Worm (Caenorhabditis elegans) whole organism, early embryonic: ENCODE data around the gene Y51B9A.9.

Experiments
- B0310.2 ChIP-seq: sonication (generic microtip); optimal IDR thresholded peaks from 2 replicates; lab custom pipeline; 2016; ENCODE audit warnings: mild to moderate bottlenecking, missing genetic modification characterization, missing compliant biosample characterization
- aly-1 ChIP-seq: sonication (generic microtip); optimal IDR thresholded peaks from 2 replicates; lab custom pipeline; 2016; ENCODE audit warnings: missing genetic modification characterization, missing compliant biosample characterization
- ama-1 ChIP-seq: fragments of 150-350 bp; optimal IDR thresholded peaks from 2 replicates; lab custom pipeline; 2014
- ceh-13 ChIP-seq: fragments of 200-800 bp; sonication (Bioruptor generic); optimal IDR thresholded peaks from 2 replicates; lab custom pipeline; 2018; ENCODE audit warnings: mild to moderate bottlenecking, missing genetic modification characterization, missing compliant biosample characterization
- ets-7 ChIP-seq: sonication (generic microtip); optimal IDR thresholded peaks from 2 replicates; lab custom pipeline; 2016; ENCODE audit warnings: missing genotype, missing genetic modification characterization, missing compliant biosample characterization
- hmg-4 ChIP-seq: fragments of 200-800 bp; sonication (Bioruptor generic); optimal IDR thresholded peaks from 2 replicates; lab custom pipeline; 2018; ENCODE audit warnings: mild to moderate bottlenecking, missing genetic modification characterization, missing compliant biosample characterization
- hnd-1 ChIP-seq: sonication (generic microtip); optimal IDR thresholded peaks from 2 replicates; lab custom pipeline; 2016; ENCODE audit warnings: missing genetic modification characterization, missing compliant biosample characterization
- scrt-1 ChIP-seq: fragments of 200-800 bp; sonication (Bioruptor generic); IDR thresholded peaks from 2 replicates; pipeline ENCODE4 v1.3.6; 2022; ENCODE audit warnings: missing genetic modification characterization, missing compliant biosample characterization
- tbx-11 ChIP-seq: fragments of 200-800 bp; sonication (Bioruptor generic); IDR thresholded peaks from 2 replicates; pipeline ENCODE4 v1.3.6; 2022; ENCODE audit warnings: missing genetic modification characterization, missing compliant biosample characterization
- tbx-37 ChIP-seq: fragments of 200-800 bp; sonication (Bioruptor generic); conservative IDR thresholded peaks from 2 replicates; pipeline ENCODE4 v1.3.6; 2022; ENCODE audit warnings: missing genetic modification reagents, missing genetic modification characterization, missing compliant biosample characterization

ce11 chrII:9372393-9372792 lies 25.0 kb downstream of the Y51B9A.9 start, which contains the start of gene C06C3.3:
- TF ChIP-seq tbx-37 (no peak), ceh-13 (GFP tag; lab: Kevin White, UChicago) (no peak), ama-1 (lab: Kevin White, UChicago) (no peak), tbx-11 (GFP tag; lab: Robert Waterston, UW) (no peak), ets-7 (tag; lab: Kevin White, UChicago) (no peak), aly-1 (no peak), B0310.2 (tag; lab: Kevin White, UChicago) (no peak), hnd-1 (no peak), scrt-1 (GFP tag; lab: Robert Waterston, UW) (no peak), hmg-4 (GFP tag; lab: Kevin White, UChicago) (no peak)
